Worm (Caenorhabditis elegans) whole organism, L4 larva: ENCODE results near the gene F44G4.3.

ENCODE experiments used
- F49E8.2 ChIP-seq: sonication (generic microtip); optimal IDR thresholded peaks from 2 replicates; lab custom pipeline; 2016; ENCODE audit warnings: missing compliant biosample characterization, mild to moderate bottlenecking, missing genetic modification characterization, borderline replicate concordance
- ama-1 ChIP-seq: fragments of 150-350 bp; optimal IDR thresholded peaks from 2 replicates; lab custom pipeline; 2014; ENCODE audit warnings: inconsistent platforms, mixed read lengths
- ceh-82 ChIP-seq: sonication (generic microtip); optimal IDR thresholded peaks from 2 replicates; lab custom pipeline; 2017; ENCODE audit warnings: missing biosample characterization, missing genetic modification characterization
- dpl-1 ChIP-seq: fragments of 150-350 bp; optimal IDR thresholded peaks from 2 replicates; lab custom pipeline; 2014; ENCODE audit warnings: missing biosample characterization, missing genetic modification reagents, missing genetic modification characterization
- fos-1 ChIP-seq: fragments of 150-350 bp; optimal IDR thresholded peaks from 2 replicates; lab custom pipeline; 2014; ENCODE audit warnings: missing biosample characterization, missing genetic modification characterization
- jun-1 ChIP-seq: fragments of 150-350 bp; optimal IDR thresholded peaks from 2 replicates; lab custom pipeline; 2014; ENCODE audit warnings: missing biosample characterization, missing genetic modification reagents, missing genetic modification characterization
- lin-13 ChIP-seq: fragments of 150-350 bp; optimal IDR thresholded peaks from 2 replicates; lab custom pipeline; 2014; ENCODE audit warnings: missing biosample characterization, missing genetic modification reagents, missing genetic modification characterization
- lin-15B ChIP-seq: fragments of 150-350 bp; sonication (generic microtip); optimal IDR thresholded peaks from 3 replicates; lab custom pipeline; 2014; ENCODE audit warnings: missing biosample characterization, missing genetic modification characterization
- mdl-1 ChIP-seq, 2 experiments: fragments of 150-350 bp in 1 of 2; sonication (generic microtip) in 1 of 2; optimal IDR thresholded peaks; 2 replicates each; lab custom pipeline; 2014 to 2017; ENCODE audit warnings: missing biosample characterization in 2 of 2, missing genetic modification characterization in 2 of 2
- nhr-28 ChIP-seq: fragments of 150-350 bp; optimal IDR thresholded peaks from 2 replicates; lab custom pipeline; 2014; ENCODE audit warnings: missing biosample characterization, missing genetic modification characterization
- pha-4 ChIP-seq, 2 experiments: fragments of 150-350 bp in 1 of 2; fragments of 200-800 bp in 1 of 2; sonication (Bioruptor generic) in 1 of 2; IDR thresholded peaks in 1 of 2; optimal IDR thresholded peaks in 1 of 2; 2 replicates each; pipeline versions ENCODE4 v1.3.6 to Lab custom; 2014 to 2022; ENCODE audit warnings: missing genetic modification characterization in 2 of 2, missing genetic modification reagents in 2 of 2, missing biosample characterization in 1 of 2, missing compliant biosample characterization in 1 of 2
- skn-1 ChIP-seq: fragments of 150-350 bp; optimal IDR thresholded peaks from 2 replicates; lab custom pipeline; 2014; ENCODE audit warnings: missing biosample characterization, missing genetic modification characterization
- ztf-7 ChIP-seq: fragments of 150-350 bp; optimal IDR thresholded peaks from 2 replicates; lab custom pipeline; 2014; ENCODE audit warnings: missing biosample characterization, missing genetic modification characterization

DNA sequence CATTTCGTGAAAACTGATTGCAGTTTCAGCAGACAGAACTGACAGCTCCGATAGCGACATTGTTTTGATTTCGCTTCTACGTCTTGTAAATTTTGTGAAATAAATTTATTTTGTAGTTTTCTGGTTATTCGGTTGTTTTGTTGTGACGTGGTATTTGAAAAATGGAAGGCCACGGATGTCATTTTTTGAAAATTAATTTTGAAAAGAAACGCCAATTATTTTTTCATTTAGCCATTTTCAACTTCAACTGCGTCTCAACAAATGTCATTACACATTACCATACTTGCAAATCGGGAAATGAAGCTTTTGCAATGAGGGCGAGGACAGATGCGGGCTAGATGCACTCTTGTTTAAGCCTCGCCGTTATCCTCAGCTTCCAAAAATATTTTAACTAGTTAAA, 9.5 kb downstream of the F44G4.3 start, which contains the start of gene C18E9.8:
- no peak for TF ChIP-seq dpl-1 (GFP tag; lab: Kevin White, UChicago)
- no peak for TF ChIP-seq skn-1 (tag; lab: Kevin White, UChicago)
- TF ChIP-seq lin-15B (tag; lab: Kevin White, UChicago) = no peak
- TF ChIP-seq pha-4 (GFP tag; IDR thresholded peaks at IDR 0.05; lab: Robert Waterston, UW) = no peak
- TF ChIP-seq pha-4 (tag; optimal IDR thresholded peaks at IDR 0.05; lab: Kevin White, UChicago) = no peak
- TF ChIP-seq F49E8.2 (tag; lab: Kevin White, UChicago) = no peak
- no peak for TF ChIP-seq mdl-1 (tag; optimal IDR thresholded peaks at IDR 0.05; lab: Kevin White, UChicago)
- TF ChIP-seq ztf-7 (tag; lab: Kevin White, UChicago) = no peak
- no peak for TF ChIP-seq jun-1 (tag; lab: Kevin White, UChicago)
- no peak for TF ChIP-seq ceh-82
- TF ChIP-seq ama-1 = no peak
- TF ChIP-seq fos-1 (tag; lab: Kevin White, UChicago) = no peak
- TF ChIP-seq lin-13 (GFP tag; lab: Kevin White, UChicago) = no peak
- TF ChIP-seq nhr-28 = no peak
